Worm (Caenorhabditis elegans): ENCODE measurements around the gene hyls-1.

Gene hyls-1

DNA sequence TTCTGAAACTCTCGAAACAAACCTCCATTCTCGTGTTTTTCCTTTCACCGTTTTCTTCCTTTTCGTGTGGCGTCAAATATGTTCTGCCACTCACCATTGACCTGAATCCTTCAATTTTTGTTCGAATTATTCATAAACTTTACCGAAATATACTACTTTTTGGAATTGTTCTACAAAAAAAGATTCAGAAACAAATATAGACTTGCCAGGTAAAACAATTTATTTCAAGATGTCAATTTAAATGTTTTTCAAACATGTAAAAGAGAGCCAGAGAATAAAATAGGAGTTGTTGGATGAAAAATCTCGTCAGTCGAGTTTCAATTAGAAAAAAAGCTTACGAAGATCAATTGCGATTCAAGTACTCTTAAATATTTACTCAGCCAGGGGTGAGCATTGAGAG is 43.6 kb upstream of the hyls-1 start, which contains the start of gene F09G2.8:
F09G2.8 (minus strand) TSS at position 101 of the 400 bp plus-strand sequence.
- TF ChIP-seq pha-4 (GFP tag; IDR thresholded peaks at IDR 0.05) (no peak), pha-4 (tag; optimal IDR thresholded peaks at IDR 0.05) (no peak), lin-29 (GFP tag; IDR thresholded peaks at IDR 0.05) (no peak), lim-7 (GFP tag; IDR thresholded peaks at IDR 0.05) (no peak), nhr-6 (tag; optimal IDR thresholded peaks at IDR 0.05) (no peak), nhr-41 (GFP tag; IDR thresholded peaks at IDR 0.05) (no peak), T26A8.4 (GFP tag; IDR thresholded peaks at IDR 0.05) (no peak), lin-15B (tag; optimal IDR thresholded peaks at IDR 0.05) (no peak), Y75B8A.6 (GFP tag; IDR thresholded peaks at IDR 0.05) (no peak)

- TF ChIP-seq zag-1 (tag; optimal IDR thresholded peaks at IDR 0.05): no peak
- peak; percentile 64 for TF ChIP-seq set-16 (GFP tag; IDR thresholded peaks at IDR 0.05)
- TF ChIP-seq dmd-9 (GFP tag; IDR thresholded peaks at IDR 0.05): no peak
- no peak for TF ChIP-seq ama-1 (optimal IDR thresholded peaks at IDR 0.05)
- TF ChIP-seq zfp-2 (tag; optimal IDR thresholded peaks at IDR 0.05): no peak
- no peak for TF ChIP-seq pha-4 (GFP tag; IDR thresholded peaks at IDR 0.05)
- TF ChIP-seq pha-4 (tag; optimal IDR thresholded peaks at IDR 0.05): no peak
- TF ChIP-seq lin-39 (tag; optimal IDR thresholded peaks at IDR 0.05): no peak
Observed at ce11 chrV:7194818-7195217, 42.4 kb upstream of the hyls-1 start.

ce11 chrV:7196037-7196436 is 41.1 kb upstream of the hyls-1 start, which contains the start of gene attf-2:
attf-2 (minus strand) TSS chrV:7196137.
- TF ChIP-seq T20F7.1 (GFP tag; optimal IDR thresholded peaks at IDR 0.05): no peak
- TF ChIP-seq php-3 (GFP tag; IDR thresholded peaks at IDR 0.05): no peak
- no peak for TF ChIP-seq lsy-2 (tag; optimal IDR thresholded peaks at IDR 0.05)

DNA sequence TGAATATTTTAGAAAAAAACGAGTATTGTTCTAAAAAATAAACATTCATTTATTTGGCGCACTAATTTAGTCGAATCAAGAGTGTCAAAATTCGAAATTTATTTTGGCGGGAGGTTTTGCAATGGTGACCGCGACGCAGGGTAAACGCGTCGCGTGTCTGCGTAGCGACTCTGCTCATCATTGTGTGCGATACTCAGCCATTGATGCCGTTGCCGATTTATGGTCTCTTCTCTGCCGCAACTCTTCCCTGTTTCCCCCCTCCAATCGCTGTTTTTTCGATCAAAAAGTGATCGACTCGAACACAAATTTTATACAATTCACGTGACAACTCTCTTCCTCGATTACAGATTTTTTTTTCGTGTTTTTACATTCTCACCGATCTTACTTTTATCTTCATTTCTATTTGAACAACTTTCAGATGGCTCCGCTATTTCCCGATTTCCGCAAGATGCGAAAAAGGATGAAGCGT is 40.6 kb upstream of the hyls-1 start, which contains the start of gene F09G2.2:
F09G2.2 (plus strand) TSS at position 419 of the 469 bp plus-strand sequence.
- no peak for TF ChIP-seq saeg-2 (GFP tag; IDR thresholded peaks at IDR 0.05)
- no peak for TF ChIP-seq nhr-76 (tag; optimal IDR thresholded peaks at IDR 0.05)
- peak; percentile 28 for TF ChIP-seq lin-15B (tag; optimal IDR thresholded peaks at IDR 0.05)
- TF ChIP-seq unc-130 (GFP tag; optimal IDR thresholded peaks at IDR 0.05): peak; percentile 78
- TF ChIP-seq nhr-48 (tag; optimal IDR thresholded peaks at IDR 0.05): peak; percentile 79
- TF ChIP-seq zfp-2 (tag; optimal IDR thresholded peaks at IDR 0.05): peak; percentile 98
- peak; percentile 65 for TF ChIP-seq lin-1 (GFP tag; IDR thresholded peaks at IDR 0.05)
- TF ChIP-seq T26A8.4 (GFP tag; IDR thresholded peaks at IDR 0.05): peak; percentile 91
- no peak for TF ChIP-seq unc-39 (tag; optimal IDR thresholded peaks at IDR 0.05)
- no peak for TF ChIP-seq ceh-82 (tag; optimal IDR thresholded peaks at IDR 0.05)
- peak; percentile 76 for TF ChIP-seq jun-1 (tag; optimal IDR thresholded peaks at IDR 0.05)
- TF ChIP-seq lir-3 (tag; optimal IDR thresholded peaks at IDR 0.05): no peak
- no peak for TF ChIP-seq ces-1 (GFP tag; optimal IDR thresholded peaks at IDR 0.05)
- peak; percentile 68 for TF ChIP-seq arid-1 (GFP tag; conservative IDR thresholded peaks at IDR 0.05)
- TF ChIP-seq dmd-8 (GFP tag; IDR thresholded peaks at IDR 0.05): no peak
- peak; percentile 46; the same call in 1 of the 2 replicates for TF ChIP-seq php-3 (GFP tag; IDR thresholded peaks at IDR 0.05)
- no peak for TF ChIP-seq nhr-10 (tag; optimal IDR thresholded peaks at IDR 0.05)
- no peak for TF ChIP-seq zip-11 (GFP tag; IDR thresholded peaks at IDR 0.05)
- TF ChIP-seq ctbp-1 (GFP tag; IDR thresholded peaks at IDR 0.05): peak; percentile 74
- peak; percentile 90 for TF ChIP-seq lin-13 (GFP tag; optimal IDR thresholded peaks at IDR 0.05)
- TF ChIP-seq lin-38 (GFP tag; IDR thresholded peaks at IDR 0.05): peak; percentile 87
- peak; percentile 83 for TF ChIP-seq hlh-30 (tag; optimal IDR thresholded peaks at IDR 0.05; ENCODE audit: insufficient read depth)
- TF ChIP-seq cey-2 (tag; optimal IDR thresholded peaks at IDR 0.05; ENCODE audit: borderline replicate concordance, insufficient read depth): no peak
- 0 out of 2 replicates have a peak, but pooled peaks have one; percentile 44 for TF ChIP-seq D1046.2 (GFP tag; IDR thresholded peaks at IDR 0.05)
- TF ChIP-seq duxl-1 (tag; optimal IDR thresholded peaks at IDR 0.05; ENCODE audit: poor library complexity): peak; percentile 77
- no peak for TF ChIP-seq ZK546.5 (tag; optimal IDR thresholded peaks at IDR 0.05)
- no peak for TF ChIP-seq ceh-28 (tag; optimal IDR thresholded peaks at IDR 0.05)
- no peak for TF ChIP-seq attf-4 (tag; optimal IDR thresholded peaks at IDR 0.05)
- no peak for TF ChIP-seq F44E2.7 (GFP tag; IDR thresholded peaks at IDR 0.05)
- TF ChIP-seq spr-3 (GFP tag; optimal IDR thresholded peaks at IDR 0.05): peak; percentile 46
- TF ChIP-seq lin-29 (GFP tag; IDR thresholded peaks at IDR 0.05): peak; percentile 80; the same call in 1 of the 2 replicates
- no peak for TF ChIP-seq Y5F2A.4 (GFP tag; optimal IDR thresholded peaks at IDR 0.05)
- no peak for TF ChIP-seq gei-8 (GFP tag; optimal IDR thresholded peaks at IDR 0.05)
